Worm (Caenorhabditis elegans) whole organism, mixed stage, embryonic: ENCODE data around the gene fbxa-79.

Experiments used
- bed-3 ChIP-seq: fragments of 200-800 bp; sonication (Bioruptor generic); optimal IDR thresholded peaks from 3 replicates; lab custom pipeline; 2018; ENCODE audit warnings: mild to moderate bottlenecking, missing genetic modification characterization, moderate library complexity, missing compliant biosample characterization
- blmp-1 ChIP-seq: fragments of 150-350 bp; optimal IDR thresholded peaks from 2 replicates; lab custom pipeline; 2014; ENCODE audit warnings: missing biosample characterization, missing genetic modification characterization
- elt-3 ChIP-seq: fragments of 150-350 bp; optimal IDR thresholded peaks from 2 replicates; lab custom pipeline; 2014; ENCODE audit warnings: missing biosample characterization, missing genetic modification characterization
- lin-13 ChIP-seq: fragments of 150-350 bp; optimal IDR thresholded peaks from 2 replicates; lab custom pipeline; 2014; ENCODE audit warnings: missing biosample characterization, missing genetic modification characterization
- mab-5 ChIP-seq: fragments of 150-350 bp; optimal IDR thresholded peaks from 2 replicates; lab custom pipeline; 2014; ENCODE audit warnings: missing biosample characterization, missing genetic modification characterization
- nhr-2 ChIP-seq: fragments of 150-350 bp; optimal IDR thresholded peaks from 2 replicates; lab custom pipeline; 2014; ENCODE audit warnings: missing biosample characterization, missing genetic modification characterization
- pha-4 ChIP-seq: fragments of 150-350 bp; optimal IDR thresholded peaks from 2 replicates; lab custom pipeline; 2018; ENCODE audit warnings: missing biosample characterization, missing genetic modification reagents, missing genetic modification characterization
- tbx-8 ChIP-seq: fragments of 200-800 bp; sonication (Bioruptor generic); optimal IDR thresholded peaks from 2 replicates; lab custom pipeline; 2018; ENCODE audit warnings: mild to moderate bottlenecking, missing genetic modification characterization, moderate library complexity, missing compliant biosample characterization
- ztf-11 ChIP-seq: fragments of 150-350 bp; optimal IDR thresholded peaks from 2 replicates; lab custom pipeline; 2014; ENCODE audit warnings: missing biosample characterization, missing genetic modification characterization

ce11 chrIII:1345694-1346093 is 37.6 kb upstream of the fbxa-79 start, which contains the start of gene Y82E9BL.6:
- TF ChIP-seq bed-3 (GFP tag; lab: Kevin White, UChicago) (no peak), ztf-11 (tag; lab: Kevin White, UChicago) (no peak), tbx-8 (GFP tag; lab: Kevin White, UChicago) (no peak), nhr-2 (tag; lab: Kevin White, UChicago) (no peak), elt-3 (tag; lab: Kevin White, UChicago) (no peak), lin-13 (tag; lab: Kevin White, UChicago) (no peak), pha-4 (no peak), mab-5 (tag; lab: Kevin White, UChicago) (no peak), blmp-1 (tag; lab: Kevin White, UChicago) (no peak)
